Worm (Caenorhabditis elegans) whole organism, L1 larva: ENCODE measurements around the gene cox-5A.

Source experiments
- aha-1 ChIP-seq: fragments of 150-350 bp; optimal IDR thresholded peaks from 2 replicates; lab custom pipeline; 2014; ENCODE audit warnings: missing biosample characterization, missing genetic modification characterization
- nhr-12 ChIP-seq: sonication (generic microtip); optimal IDR thresholded peaks from 2 replicates; lab custom pipeline; 2017; ENCODE audit warnings: missing biosample characterization, missing genetic modification characterization
- unc-86 ChIP-seq: sonication (generic microtip); optimal IDR thresholded peaks from 2 replicates; lab custom pipeline; 2016; ENCODE audit warnings: missing genetic modification characterization, missing compliant biosample characterization

DNA sequence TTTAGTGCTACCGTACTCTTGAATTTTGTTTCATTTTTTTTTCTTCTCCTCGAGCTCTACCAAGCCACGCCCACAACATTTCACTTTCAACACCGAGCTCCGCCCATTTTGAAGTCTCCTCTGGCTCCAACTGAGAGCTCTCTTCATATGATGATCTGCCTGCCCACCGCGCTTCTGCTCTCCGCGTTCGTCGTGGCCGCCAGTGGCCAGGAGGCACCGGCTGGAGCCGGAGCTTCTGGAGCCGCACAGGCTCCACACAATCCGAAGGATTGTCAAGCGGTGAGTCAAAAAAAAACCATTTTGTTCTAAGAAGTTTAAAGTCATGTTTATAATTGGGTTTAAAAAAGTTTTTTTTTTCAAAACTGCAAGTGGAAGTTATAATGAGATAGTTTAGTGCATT is 5.1 kb downstream of the cox-5A start, which contains the start of gene flp-14:
- TF ChIP-seq aha-1 (tag; lab: Kevin White, UChicago) (no peak), unc-86 (tag; lab: Kevin White, UChicago) (no peak), nhr-12 (no peak)
